Fruit fly (Drosophila melanogaster) whole organism, embryonic: ENCODE measurements around the gene CG12112.

Experiments
- Adf1 ChIP-seq: fragments of 200-800 bp; sonication (Bioruptor generic); IDR thresholded peaks from 2 replicates; pipeline ENCODE4 v1.3.6; 2022; ENCODE audit warnings: missing biosample characterization, missing genetic modification characterization
- Aef1 ChIP-seq: fragments of 200-800 bp; sonication (Bioruptor generic); IDR thresholded peaks from 3 replicates; pipeline ENCODE4 v1.3.6; 2022; ENCODE audit warnings: missing biosample characterization, missing genetic modification characterization
- CG10654 ChIP-seq: fragments of 200-800 bp; sonication (Bioruptor generic); optimal IDR thresholded peaks from 2 replicates; lab custom pipeline; 2016; ENCODE audit warnings: missing biosample characterization, missing genetic modification characterization
- CG10959 ChIP-seq: fragments of 200-800 bp; sonication (Bioruptor generic); IDR thresholded peaks from 2 replicates; pipeline ENCODE4 v1.3.6; 2022; ENCODE audit warnings: missing biosample characterization, missing genetic modification characterization
- CG11247 ChIP-seq: fragments of 200-800 bp; sonication (Bioruptor generic); IDR thresholded peaks from 2 replicates; pipeline ENCODE4 v1.3.6; 2022; ENCODE audit warnings: missing biosample characterization, missing genetic modification characterization
- CG11695 ChIP-seq: fragments of 200-800 bp; sonication (Bioruptor generic); IDR thresholded peaks from 3 replicates; pipeline ENCODE4 v1.3.6; 2022; ENCODE audit warnings: missing biosample characterization, missing genetic modification characterization
- CG12391 ChIP-seq: fragments of 200-800 bp; sonication (Bioruptor generic); optimal IDR thresholded peaks from 3 replicates; lab custom pipeline; 2018; ENCODE audit warnings: missing biosample characterization, mild to moderate bottlenecking, missing genetic modification characterization, moderate library complexity
- CG14667 ChIP-seq: fragments of 200-800 bp; sonication (Bioruptor generic); IDR thresholded peaks from 2 replicates; pipeline ENCODE4 v1.3.6; 2022; ENCODE audit warnings: missing biosample characterization, missing genetic modification characterization
- CG17359 ChIP-seq: fragments of 200-800 bp; sonication (Bioruptor generic); optimal IDR thresholded peaks from 3 replicates; lab custom pipeline; 2018; ENCODE audit warnings: missing biosample characterization, mild to moderate bottlenecking, missing genetic modification characterization, moderate library complexity
- CG2116 ChIP-seq: fragments of 200-800 bp; sonication (Bioruptor generic); optimal IDR thresholded peaks from 3 replicates; lab custom pipeline; 2018; ENCODE audit warnings: missing biosample characterization, mild to moderate bottlenecking, missing genetic modification characterization
- CG3847 ChIP-seq: fragments of 200-800 bp; sonication (Bioruptor generic); IDR thresholded peaks from 2 replicates; pipeline ENCODE4 v1.3.6; 2022; ENCODE audit warnings: missing biosample characterization, missing genetic modification characterization
- CG4707 ChIP-seq: fragments of 200-800 bp; sonication (Bioruptor generic); optimal IDR thresholded peaks from 2 replicates; lab custom pipeline; 2018; ENCODE audit warnings: missing biosample characterization, mild to moderate bottlenecking, missing genetic modification characterization, moderate library complexity
- CG4730 ChIP-seq: fragments of 200-800 bp; sonication (Bioruptor generic); IDR thresholded peaks from 2 replicates; pipeline ENCODE4 v1.3.6; 2022; ENCODE audit warnings: missing biosample characterization, missing genetic modification characterization
- CG5953 ChIP-seq: fragments of 200-800 bp; sonication (Bioruptor generic); IDR thresholded peaks from 2 replicates; pipeline ENCODE4 v1.3.6; 2022; ENCODE audit warnings: missing biosample characterization, missing genetic modification characterization
- CG6254 ChIP-seq: fragments of 200-800 bp; sonication (Bioruptor generic); optimal IDR thresholded peaks from 3 replicates; lab custom pipeline; 2017; ENCODE audit warnings: mild to moderate bottlenecking, missing biosample characterization, missing genetic modification reagents, missing genetic modification characterization
- CG7987 ChIP-seq: fragments of 200-800 bp; sonication (Bioruptor generic); optimal IDR thresholded peaks from 2 replicates; lab custom pipeline; 2018; ENCODE audit warnings: missing biosample characterization, mild to moderate bottlenecking, missing genetic modification characterization, moderate library complexity
- CG8765 ChIP-seq: fragments of 200-800 bp; sonication (Bioruptor generic); IDR thresholded peaks from 2 replicates; pipeline ENCODE4 v1.3.6; 2022; ENCODE audit warnings: missing biosample characterization, missing genetic modification characterization
- CG8924 ChIP-seq: fragments of 200-800 bp; optimal IDR thresholded peaks from 3 replicates; lab custom pipeline; 2019; ENCODE audit warnings: missing biosample characterization, mild to moderate bottlenecking, missing genetic modification characterization, moderate library complexity
- D ChIP-seq, 2 experiments: fragments of 200-800 bp in 1 of 2; fragments of >200 bp in 1 of 2; sonication (Bioruptor generic) in 1 of 2; optimal IDR thresholded peaks; 2 replicates in 1 of 2; 3 replicates in 1 of 2; lab custom pipeline; 2017; ENCODE audit warnings: mild to moderate bottlenecking in 1 of 2, missing biosample characterization in 1 of 2, missing genetic modification characterization in 1 of 2, missing genetic modification reagents in 1 of 2
- Dbx ChIP-seq: fragments of 200-800 bp; sonication (Bioruptor generic); IDR thresholded peaks from 3 replicates; pipeline ENCODE4 v1.3.6; 2022; ENCODE audit warnings: missing biosample characterization, missing genetic modification characterization
- Drgx ChIP-seq: fragments of 200-800 bp; sonication (Bioruptor generic); IDR thresholded peaks from 2 replicates; pipeline ENCODE4 v1.3.6; 2022; ENCODE audit warnings: missing biosample characterization, missing genetic modification characterization
- Fer2 ChIP-seq: fragments of 200-800 bp; sonication (Bioruptor generic); optimal IDR thresholded peaks from 2 replicates; lab custom pipeline; 2018; ENCODE audit warnings: missing biosample characterization, mild to moderate bottlenecking, missing genetic modification characterization, moderate library complexity
- Gsc ChIP-seq: fragments of 200-800 bp; sonication (Bioruptor generic); IDR thresholded peaks from 2 replicates; pipeline ENCODE4 v1.3.6; 2022; ENCODE audit warnings: missing biosample characterization, missing genetic modification characterization
- Hand ChIP-seq: fragments of 200-800 bp; sonication (Bioruptor generic); optimal IDR thresholded peaks from 2 replicates; lab custom pipeline; 2017; ENCODE audit warnings: mild to moderate bottlenecking, missing biosample characterization, missing genetic modification reagents, missing genetic modification characterization
- Jarid2 ChIP-seq: fragments of 200-800 bp; sonication (Bioruptor generic); optimal IDR thresholded peaks from 3 replicates; lab custom pipeline; 2017; ENCODE audit warnings: mild to moderate bottlenecking, missing biosample characterization, missing genetic modification reagents, missing genetic modification characterization
- Med ChIP-seq: fragments of 200-800 bp; sonication (Bioruptor generic); peaks from one replicate; lab custom pipeline; 2016; ENCODE audit warnings: missing biosample characterization, missing genetic modification characterization, mild to moderate bottlenecking, inconsistent platforms, moderate library complexity
- Meics ChIP-seq: fragments of 200-800 bp; sonication (Bioruptor generic); optimal IDR thresholded peaks from 2 replicates; lab custom pipeline; 2017; ENCODE audit warnings: missing biosample characterization, mild to moderate bottlenecking, missing genetic modification characterization
- PHDP ChIP-seq: fragments of 200-800 bp; sonication (Bioruptor generic); optimal IDR thresholded peaks from 3 replicates; lab custom pipeline; 2018; ENCODE audit warnings: missing biosample characterization, mild to moderate bottlenecking, missing genetic modification characterization, moderate library complexity
- Ptx1 ChIP-seq: fragments of 200-800 bp; sonication (Bioruptor generic); IDR thresholded peaks from 2 replicates; pipeline ENCODE4 v1.3.6; 2022; ENCODE audit warnings: missing biosample characterization, missing genetic modification characterization
- Stat92E ChIP-seq, 3 experiments: fragments of >200 bp in 2 of 3; fragments of 200-800 bp in 1 of 3; sonication (Bioruptor generic) in 1 of 3; optimal IDR thresholded peaks; 2 replicates each; lab custom pipeline; 2017 to 2019; ENCODE audit warnings: missing biosample characterization in 3 of 3, missing genetic modification characterization in 3 of 3, mild to moderate bottlenecking in 1 of 3, moderate library complexity in 1 of 3
- Taf1 ChIP-seq: fragments of 200-800 bp; sonication (Bioruptor generic); IDR thresholded peaks from 2 replicates; pipeline ENCODE4 v1.3.6; 2022; ENCODE audit warnings: missing biosample characterization, missing genetic modification characterization
- al ChIP-seq: fragments of 200-800 bp; sonication (Bioruptor generic); IDR thresholded peaks from 2 replicates; pipeline ENCODE4 v1.3.6; 2022; ENCODE audit warnings: missing biosample characterization, missing genetic modification characterization
- ato ChIP-seq: fragments of 200-800 bp; sonication (Bioruptor generic); IDR thresholded peaks from 2 replicates; pipeline ENCODE4 v1.3.6; 2022; ENCODE audit warnings: missing biosample characterization, missing genetic modification characterization; ENCODE audit not compliant: partially characterized antibody
- bigmax ChIP-seq: fragments of 200-800 bp; sonication (Bioruptor generic); optimal IDR thresholded peaks from 2 replicates; lab custom pipeline; 2018; ENCODE audit warnings: missing biosample characterization, mild to moderate bottlenecking, missing genetic modification characterization
- bsh ChIP-seq, 2 experiments: fragments of 200-800 bp; sonication (Bioruptor generic); optimal IDR thresholded peaks; 2 replicates each; lab custom pipeline; 2017 to 2018; ENCODE audit warnings: mild to moderate bottlenecking in 2 of 2, missing biosample characterization in 2 of 2, missing genetic modification characterization in 2 of 2, moderate library complexity in 1 of 2
- chm ChIP-seq: fragments of 200-800 bp; sonication (Bioruptor generic); IDR thresholded peaks from 2 replicates; pipeline ENCODE4 v1.3.6; 2022; ENCODE audit warnings: missing biosample characterization, missing genetic modification characterization
- dm ChIP-seq: fragments of 200-800 bp; sonication (Bioruptor generic); optimal IDR thresholded peaks from 3 replicates; lab custom pipeline; 2016; ENCODE audit warnings: missing biosample characterization, missing genetic modification characterization
- grau ChIP-seq: fragments of 200-800 bp; optimal IDR thresholded peaks from 3 replicates; lab custom pipeline; 2019; ENCODE audit warnings: missing biosample characterization, mild to moderate bottlenecking, missing genetic modification characterization, moderate library complexity
- gsb ChIP-seq: fragments of 200-800 bp; sonication (Bioruptor generic); IDR thresholded peaks from 2 replicates; pipeline ENCODE4 v1.3.6; 2022; ENCODE audit warnings: missing biosample characterization, missing genetic modification characterization
- h ChIP-seq: fragments of >200 bp; optimal IDR thresholded peaks from 2 replicates; lab custom pipeline; 2017
- kah ChIP-seq: fragments of 200-800 bp; sonication (Bioruptor generic); optimal IDR thresholded peaks from 2 replicates; lab custom pipeline; 2018; ENCODE audit warnings: missing biosample characterization, mild to moderate bottlenecking, missing genetic modification characterization
- kni ChIP-seq: fragments of 200-800 bp; sonication (Bioruptor generic); optimal IDR thresholded peaks from 3 replicates; lab custom pipeline; 2017; ENCODE audit warnings: mild to moderate bottlenecking, missing biosample characterization, missing genetic modification reagents, missing genetic modification characterization
- otp ChIP-seq: fragments of 200-800 bp; sonication (Bioruptor generic); IDR thresholded peaks from 3 replicates; pipeline ENCODE4, ENCODE4 v1.3.6; 2022; ENCODE audit warnings: missing biosample characterization, missing genetic modification characterization
- row ChIP-seq: fragments of 200-800 bp; sonication (Bioruptor generic); IDR thresholded peaks from 3 replicates; pipeline ENCODE4 v1.3.6; 2022; ENCODE audit warnings: missing biosample characterization, missing genetic modification characterization
- scrt ChIP-seq: fragments of 200-800 bp; sonication (Bioruptor generic); optimal IDR thresholded peaks from 2 replicates; lab custom pipeline; 2018; ENCODE audit warnings: missing biosample characterization, mild to moderate bottlenecking, missing genetic modification characterization, moderate library complexity
- sima ChIP-seq: fragments of 200-800 bp; sonication (Bioruptor generic); optimal IDR thresholded peaks from 2 replicates; lab custom pipeline; 2016; ENCODE audit warnings: missing biosample characterization, missing genetic modification characterization
- sr ChIP-seq: fragments of 200-800 bp; sonication (Bioruptor generic); IDR thresholded peaks from 3 replicates; pipeline ENCODE4 v1.3.6; 2022; ENCODE audit warnings: missing biosample characterization, missing genetic modification characterization
- zfh1 ChIP-seq: fragments of 200-800 bp; sonication (Bioruptor generic); IDR thresholded peaks from 3 replicates; pipeline ENCODE4 v1.3.6; 2022; ENCODE audit warnings: missing biosample characterization, missing genetic modification characterization
- zfh2 ChIP-seq: fragments of 200-800 bp; sonication (Bioruptor generic); optimal IDR thresholded peaks from 2 replicates; lab custom pipeline; 2016; ENCODE audit warnings: missing biosample characterization, missing genetic modification characterization

CG12112 gene

DNA sequence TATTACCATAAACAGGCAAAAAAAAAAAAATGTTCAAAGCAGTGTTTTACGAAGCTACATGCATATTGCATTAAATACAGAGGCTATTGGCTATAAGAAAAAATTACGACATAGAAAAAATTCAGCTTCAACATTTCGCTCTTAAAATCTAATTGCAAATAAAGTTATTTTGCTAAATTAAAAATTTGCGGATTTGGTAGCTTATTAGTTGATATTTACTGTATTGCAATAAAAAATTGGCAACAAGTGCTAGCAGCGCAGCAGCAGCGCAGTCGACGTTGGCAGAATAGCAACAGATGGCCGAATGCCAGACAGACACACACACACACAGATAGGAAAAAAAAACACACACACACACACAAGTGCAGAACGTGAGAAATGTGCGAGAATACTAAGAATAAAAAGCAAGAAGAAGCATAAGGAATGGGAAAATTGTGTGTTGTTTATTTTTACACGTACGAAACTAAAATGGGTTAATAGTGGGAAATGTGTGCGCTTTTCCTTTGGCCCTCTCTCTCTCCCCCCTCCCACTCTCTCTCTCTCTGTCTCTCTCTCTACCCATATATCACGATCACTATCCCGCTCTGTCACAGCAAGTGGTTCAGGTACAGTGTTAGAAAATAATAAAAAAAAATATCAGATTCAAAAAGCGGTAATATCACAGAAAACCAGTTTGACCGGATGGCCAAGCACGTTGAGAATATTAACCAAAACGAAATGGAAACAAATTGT is 26.2 kb downstream of the CG12112 start (continued):
- no peak for TF ChIP-seq CG2116 (GFP tag; lab: Kevin White, UChicago)
- TF ChIP-seq dm, result no peak
- TF ChIP-seq al (GFP tag; lab: Robert Waterston, UW), result peak; percentile 71
- TF ChIP-seq Fer2, result peak; percentile 4
- TF ChIP-seq CG11247 (GFP tag; lab: Robert Waterston, UW), result peak; percentile 44; the same call in 1 of the 2 replicates
- 0 out of 3 replicates have a peak, but pooled peaks have one; percentile 45 for TF ChIP-seq zfh1 (GFP tag; lab: Robert Waterston, UW)
- peak; percentile 10 for TF ChIP-seq Hand (GFP tag; lab: Kevin White, UChicago)
- TF ChIP-seq zfh2 (GFP tag; lab: Kevin White, UChicago), result peak; percentile 38
- TF ChIP-seq PHDP (tag; lab: Kevin White, UChicago), result peak; percentile 41
- TF ChIP-seq scrt (GFP tag; lab: Kevin White, UChicago), result peak; percentile 32
- no peak for TF ChIP-seq CG8765
- TF ChIP-seq Aef1, result peak; percentile 47; the same call in 2 of the 3 replicates
- TF ChIP-seq CG11695 (GFP tag; lab: Robert Waterston, UW), result 0 out of 3 replicates have a peak, but pooled peaks have one; percentile 36
- peak; percentile 20 for TF ChIP-seq Meics (GFP tag; lab: Kevin White, UChicago)
- TF ChIP-seq CG5953, result no peak
- TF ChIP-seq h, result no peak
- no peak for TF ChIP-seq CG10959 (GFP tag; lab: Robert Waterston, UW)
- no peak for TF ChIP-seq D (optimal IDR thresholded peaks at IDR 0.05; lab: Kevin White, UChicago)
- TF ChIP-seq D (GFP tag; optimal IDR thresholded peaks at IDR 0.05; lab: Kevin White, UChicago), result no peak
- peak; percentile 56; the same call in 2 of the 3 replicates for TF ChIP-seq Dbx (GFP tag; lab: Robert Waterston, UW)
- no peak for TF ChIP-seq CG7987 (GFP tag; lab: Kevin White, UChicago)
- TF ChIP-seq Adf1 (GFP tag; lab: Robert Waterston, UW), result peak; percentile 84
- 0 out of 2 replicates have a peak, but pooled peaks have one; percentile 14 for TF ChIP-seq CG4730 (GFP tag; lab: Robert Waterston, UW)
- TF ChIP-seq ato, result no peak
- TF ChIP-seq Med (GFP tag; lab: Kevin White, UChicago), result peak; percentile 85
- peak; percentile 89 for TF ChIP-seq kni (GFP tag; lab: Kevin White, UChicago)
- TF ChIP-seq Drgx (GFP tag; lab: Robert Waterston, UW), result peak; percentile 88
- no peak for TF ChIP-seq Gsc (GFP tag; lab: Robert Waterston, UW)
- peak; percentile 23; the same call in 1 of the 2 replicates for TF ChIP-seq Taf1 (GFP tag; lab: Robert Waterston, UW)
- peak; percentile 50; the same call in 1 of the 2 replicates for TF ChIP-seq Ptx1 (GFP tag; lab: Robert Waterston, UW)
- no peak for TF ChIP-seq bigmax
- TF ChIP-seq Jarid2, result no peak
- peak in 1 of 2 experiments; percentile 13 for TF ChIP-seq bsh (GFP tag; optimal IDR thresholded peaks at IDR 0.05; lab: Kevin White, UChicago)
- TF ChIP-seq Stat92E (GFP tag; optimal IDR thresholded peaks at IDR 0.05; lab: Kevin White, UChicago), result no peak
- no peak for TF ChIP-seq CG8924 (tag; lab: Kevin White, UChicago)
- 0 out of 2 replicates have a peak, but pooled peaks have one; percentile 30 for TF ChIP-seq chm
- peak; percentile 45; the same call in 1 of the 2 replicates for TF ChIP-seq CG14667 (GFP tag; lab: Robert Waterston, UW)
- TF ChIP-seq CG10654 (GFP tag; lab: Kevin White, UChicago), result no peak
- TF ChIP-seq sima (GFP tag; lab: Kevin White, UChicago), result no peak
- TF ChIP-seq row (GFP tag; lab: Robert Waterston, UW), result peak; percentile 61
- 0 out of 3 replicates have a peak, but pooled peaks have one; percentile 33 for TF ChIP-seq otp (GFP tag; lab: Robert Waterston, UW)
- TF ChIP-seq grau (tag; lab: Kevin White, UChicago), result peak; percentile 83
- TF ChIP-seq gsb (GFP tag; lab: Robert Waterston, UW), result no peak
- TF ChIP-seq CG4707 (GFP tag; lab: Kevin White, UChicago), result no peak
- peak; percentile 45 for TF ChIP-seq CG3847 (GFP tag; lab: Robert Waterston, UW)
- TF ChIP-seq kah (GFP tag; lab: Kevin White, UChicago), result peak; percentile 59
- peak; percentile 37 for TF ChIP-seq CG17359 (tag; lab: Kevin White, UChicago)
- peak; percentile 20 for TF ChIP-seq CG12391 (tag; lab: Kevin White, UChicago)
- TF ChIP-seq CG6254 (GFP tag; lab: Kevin White, UChicago), result no peak
- TF ChIP-seq sr (GFP tag; lab: Robert Waterston, UW), result 0 out of 3 replicates have a peak, but pooled peaks have one; percentile 1
